Worm (Caenorhabditis elegans): Measurements from ENCODE around the gene unc-7.

DNA sequence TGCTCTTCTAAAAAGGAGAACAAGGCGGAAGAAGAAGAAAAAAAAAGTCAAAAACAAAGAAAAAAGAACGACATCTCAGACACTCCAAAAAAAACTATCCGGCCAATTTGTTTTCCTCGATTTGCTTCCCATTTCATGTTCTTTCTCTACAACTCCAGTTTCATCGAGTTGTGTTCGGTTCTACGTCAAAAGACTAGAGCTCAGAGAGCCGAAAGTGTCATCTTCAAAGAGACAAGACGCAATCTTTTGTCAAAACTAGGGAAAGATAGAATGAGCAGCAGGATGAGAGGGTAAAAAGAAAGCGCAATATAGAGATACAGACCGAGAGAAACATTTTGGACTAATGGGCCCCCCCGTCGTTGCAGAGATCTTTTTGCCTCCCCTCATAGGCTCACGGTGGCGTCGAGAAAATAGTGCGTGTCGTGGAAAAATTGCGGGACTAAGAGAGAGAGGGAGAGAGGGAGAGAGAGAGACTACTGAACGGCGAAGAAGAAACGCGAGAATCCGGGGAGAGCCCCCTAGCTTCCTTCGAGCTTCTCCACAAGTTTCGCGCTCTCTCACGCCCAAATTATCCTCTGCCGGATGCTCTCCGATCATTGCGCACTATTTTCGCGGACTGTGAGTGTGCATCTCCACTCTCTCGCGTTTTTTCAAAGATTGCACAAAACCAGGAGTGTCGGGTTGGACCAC is 41.6 kb upstream of the unc-7 start:
- TF ChIP-seq nhr-25 (tag; optimal IDR thresholded peaks at IDR 0.05), result no peak
- no peak for TF ChIP-seq fkh-2 (tag; optimal IDR thresholded peaks at IDR 0.05)
- no peak for TF ChIP-seq ceh-82 (tag; optimal IDR thresholded peaks at IDR 0.05)

Measured in whole organism, L3 larva.